Worm (Caenorhabditis elegans): Measurements from ENCODE around the gene C53B4.3.

ce11 chrIV:9021245-9021779 lies 47.8 kb upstream of the C53B4.3 start:
- TF ChIP-seq T22C8.4 (GFP tag; IDR thresholded peaks at IDR 0.05) (no peak), ref-1 (GFP tag; conservative IDR thresholded peaks at IDR 0.05) (no peak), flt-1 (GFP tag; IDR thresholded peaks at IDR 0.05) (no peak), tab-1 (GFP tag; IDR thresholded peaks at IDR 0.05) (no peak), klf-2 (GFP tag; conservative IDR thresholded peaks at IDR 0.05) (no peak), ztf-29 (GFP tag; IDR thresholded peaks at IDR 0.05) (no peak), cog-1 (tag; optimal IDR thresholded peaks at IDR 0.05) (no peak)
